Worm (Caenorhabditis elegans): ENCODE data around the gene kvs-1.

kvs-1 gene

DNA sequence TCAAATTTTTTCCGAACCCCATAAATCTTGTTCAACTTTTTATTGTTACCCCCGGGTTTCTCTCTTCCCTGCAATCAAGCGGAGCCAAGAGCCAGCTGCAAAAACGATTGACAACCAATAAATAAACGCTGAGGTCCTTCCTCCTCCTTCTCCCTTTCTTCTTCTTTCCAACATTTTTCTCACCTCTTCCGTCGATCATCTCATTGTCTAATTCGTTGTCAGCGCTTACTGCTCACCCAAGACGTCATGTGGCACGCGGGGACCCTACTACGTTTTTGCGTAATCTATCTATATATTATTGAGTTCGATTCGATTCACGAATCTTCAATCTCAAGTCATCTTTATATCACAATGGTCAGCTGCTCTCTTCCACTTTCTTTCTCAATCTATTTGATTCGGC is 8.5 kb upstream of the kvs-1 start:
- no peak for TF ChIP-seq ztf-11 (tag; optimal IDR thresholded peaks at IDR 0.05)
- TF ChIP-seq mab-5 (tag; optimal IDR thresholded peaks at IDR 0.05), result peak; percentile 18
- peak in 1 of 2 experiments; percentile 10 for TF ChIP-seq lsy-2 (tag; optimal IDR thresholded peaks at IDR 0.05)
- peak; percentile 46 for TF ChIP-seq sma-9 (GFP tag; optimal IDR thresholded peaks at IDR 0.05)
- no peak for TF ChIP-seq sma-9 (tag; optimal IDR thresholded peaks at IDR 0.05)
- TF ChIP-seq nhr-129 (tag; optimal IDR thresholded peaks at IDR 0.05), result peak; percentile 45
- no peak for TF ChIP-seq mbf-1 (tag; optimal IDR thresholded peaks at IDR 0.05)
- TF ChIP-seq nhr-77 (tag; optimal IDR thresholded peaks at IDR 0.05), result no peak
- no peak for TF ChIP-seq aly-2 (tag; optimal IDR thresholded peaks at IDR 0.05)
- peak; percentile 76 for TF ChIP-seq F13H6.1 (tag; optimal IDR thresholded peaks at IDR 0.05)

ce11 chrX:7712887-7713286 is 6.0 kb upstream of the kvs-1 start:
- TF ChIP-seq gmeb-1 (tag; optimal IDR thresholded peaks at IDR 0.05) (no peak), lin-39 (tag; optimal IDR thresholded peaks at IDR 0.05) (peak; percentile 6), unc-55 (GFP tag; optimal IDR thresholded peaks at IDR 0.05) (peak; percentile 17)

- no peak for TF ChIP-seq blmp-1 (tag; optimal IDR thresholded peaks at IDR 0.05; ENCODE audit: insufficient read depth)
- no peak for TF ChIP-seq sma-3 (GFP tag; optimal IDR thresholded peaks at IDR 0.05)
- TF ChIP-seq sem-4 (tag; optimal IDR thresholded peaks at IDR 0.05), result no peak
- no peak for TF ChIP-seq lin-11 (tag; optimal IDR thresholded peaks at IDR 0.05)
- no peak for TF ChIP-seq lin-13 (GFP tag; optimal IDR thresholded peaks at IDR 0.05)
- TF ChIP-seq fos-1 (tag; optimal IDR thresholded peaks at IDR 0.05), result no peak
- no peak for TF ChIP-seq elt-1 (tag; optimal IDR thresholded peaks at IDR 0.05)
- no peak for TF ChIP-seq Y55F3AM.14 (GFP tag; optimal IDR thresholded peaks at IDR 0.05)
- TF ChIP-seq ama-1 (optimal IDR thresholded peaks at IDR 0.05), result no peak
- no peak for TF ChIP-seq ceh-82 (tag; optimal IDR thresholded peaks at IDR 0.05)
- no peak for TF ChIP-seq crh-2 (tag; optimal IDR thresholded peaks at IDR 0.05)
- TF ChIP-seq mab-5 (tag; optimal IDR thresholded peaks at IDR 0.05), result no peak
- no peak for TF ChIP-seq unc-55 (GFP tag; optimal IDR thresholded peaks at IDR 0.05)
These were observed 3.7 kb upstream of the kvs-1 start, which contains the start of gene K09F5.4 for ce11 chrX:7710643-7711042. Gene K09F5.4, minus strand, starts transcription at chrX:7710743.

- TF ChIP-seq lin-39 (tag; optimal IDR thresholded peaks at IDR 0.05) (no peak), mdl-1 (tag; optimal IDR thresholded peaks at IDR 0.05) (no peak), unc-62 (GFP tag; optimal IDR thresholded peaks at IDR 0.05) (no peak), ztf-1 (GFP tag; conservative IDR thresholded peaks at IDR 0.05) (no peak), Y55F3AM.14 (GFP tag; optimal IDR thresholded peaks at IDR 0.05) (peak; percentile 2), elt-3 (tag; optimal IDR thresholded peaks at IDR 0.05) (no peak)
These were observed 3.3 kb upstream of the kvs-1 start for ce11 chrX:7710187-7710586.

DNA sequence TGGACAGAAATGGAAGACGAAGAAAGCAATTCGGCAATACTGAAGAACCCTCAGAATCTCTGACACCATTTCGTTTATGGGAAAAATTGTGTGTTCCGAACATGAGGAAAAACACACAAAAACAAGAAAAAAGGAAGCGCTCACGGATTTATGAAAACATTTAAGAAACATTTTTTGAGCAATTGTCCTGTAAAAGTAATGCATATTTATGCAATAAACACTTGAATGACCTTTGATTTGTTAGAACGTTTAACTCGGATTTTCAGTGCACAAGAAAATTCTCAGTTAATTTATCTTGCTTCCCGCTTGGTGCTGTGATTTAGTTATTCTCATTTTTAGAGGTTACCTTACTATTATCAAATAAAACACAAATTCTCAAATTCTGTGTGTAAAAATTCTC is 3.1 kb downstream of the kvs-1 start:
- TF ChIP-seq nhr-21 (tag; optimal IDR thresholded peaks at IDR 0.05) (no peak), nhr-129 (tag; optimal IDR thresholded peaks at IDR 0.05) (no peak), ztf-4 (tag; optimal IDR thresholded peaks at IDR 0.05) (no peak), lsy-2 (tag; optimal IDR thresholded peaks at IDR 0.05) (no peak), unc-55 (GFP tag; optimal IDR thresholded peaks at IDR 0.05) (no peak)

DNA sequence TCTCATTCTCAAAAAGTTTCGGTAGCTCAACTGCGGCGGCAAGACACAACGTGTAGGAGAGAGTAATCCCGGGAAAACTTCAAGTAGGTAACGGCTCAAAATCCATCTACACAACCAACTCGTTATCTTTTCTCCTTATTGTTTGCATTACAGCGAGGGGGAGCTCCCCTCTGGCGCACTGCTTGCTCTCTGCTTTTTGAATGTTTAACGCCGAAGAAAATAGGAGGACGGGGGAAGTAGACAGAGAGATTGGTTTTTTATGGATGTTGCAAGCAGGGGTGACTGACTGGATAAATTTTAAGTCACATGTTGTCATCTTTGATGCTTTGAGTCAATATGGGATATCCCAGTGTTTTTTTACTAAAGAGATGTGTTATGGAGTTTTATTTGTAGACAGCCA is 17.4 kb downstream of the kvs-1 start:
- TF ChIP-seq lsy-2 (tag; optimal IDR thresholded peaks at IDR 0.05) (no peak), sma-9 (GFP tag; optimal IDR thresholded peaks at IDR 0.05) (peak; percentile 24), sma-9 (tag; optimal IDR thresholded peaks at IDR 0.05) (no peak), nhr-129 (tag; optimal IDR thresholded peaks at IDR 0.05) (peak; percentile 23), sma-3 (GFP tag; optimal IDR thresholded peaks at IDR 0.05) (no peak), ceh-16 (tag; optimal IDR thresholded peaks at IDR 0.05) (no peak), Y55F3AM.14 (GFP tag; optimal IDR thresholded peaks at IDR 0.05) (no peak), nhr-21 (tag; optimal IDR thresholded peaks at IDR 0.05) (no peak), unc-55 (GFP tag; optimal IDR thresholded peaks at IDR 0.05) (no peak), lin-13 (GFP tag; optimal IDR thresholded peaks at IDR 0.05) (no peak), lin-39 (tag; optimal IDR thresholded peaks at IDR 0.05) (no peak), mdl-1 (tag; optimal IDR thresholded peaks at IDR 0.05) (no peak), ceh-82 (tag; optimal IDR thresholded peaks at IDR 0.05) (no peak), F13H6.1 (tag; optimal IDR thresholded peaks at IDR 0.05) (peak; percentile 29)
